Worm (Caenorhabditis elegans) whole organism, L4/young adult: ENCODE results near the gene R05G9.1.

Experiments
- dao-5 ChIP-seq: sonication (generic microtip); optimal IDR thresholded peaks from 2 replicates; lab custom pipeline; 2016; ENCODE audit warnings: missing genotype, missing genetic modification characterization, moderate library complexity, missing compliant biosample characterization
- him-1 ChIP-seq: sonication (generic microtip); optimal IDR thresholded peaks from 2 replicates; lab custom pipeline; 2016; ENCODE audit warnings: missing genotype, missing genetic modification reagents, missing genetic modification characterization, missing compliant biosample characterization

DNA sequence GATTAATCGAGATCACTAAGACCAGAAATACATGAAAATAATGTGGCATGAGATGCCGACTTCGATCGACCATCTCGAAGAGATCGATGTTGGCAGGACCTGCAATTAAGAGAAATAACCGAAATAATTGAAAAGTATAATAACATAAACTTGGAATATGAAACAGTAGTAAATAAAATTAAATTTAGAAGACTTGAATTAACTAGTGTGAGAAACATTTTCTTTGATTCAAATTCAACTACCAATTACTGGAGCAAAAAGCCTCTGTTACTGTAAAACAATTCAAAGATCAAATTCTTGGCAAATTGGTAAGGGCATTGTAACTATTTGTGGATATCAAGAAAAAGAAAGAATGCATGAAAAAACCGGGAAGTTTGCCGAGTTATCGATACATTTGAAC lies 10.9 kb downstream of the R05G9.1 start, which contains the start of gene R05G9R.1:
- TF ChIP-seq him-1 (tag; lab: Kevin White, UChicago), result no peak
- TF ChIP-seq dao-5 (tag; lab: Kevin White, UChicago), result no peak
